Fruit fly (Drosophila melanogaster): ENCODE results near the gene tctn.

The tctn gene

DNA sequence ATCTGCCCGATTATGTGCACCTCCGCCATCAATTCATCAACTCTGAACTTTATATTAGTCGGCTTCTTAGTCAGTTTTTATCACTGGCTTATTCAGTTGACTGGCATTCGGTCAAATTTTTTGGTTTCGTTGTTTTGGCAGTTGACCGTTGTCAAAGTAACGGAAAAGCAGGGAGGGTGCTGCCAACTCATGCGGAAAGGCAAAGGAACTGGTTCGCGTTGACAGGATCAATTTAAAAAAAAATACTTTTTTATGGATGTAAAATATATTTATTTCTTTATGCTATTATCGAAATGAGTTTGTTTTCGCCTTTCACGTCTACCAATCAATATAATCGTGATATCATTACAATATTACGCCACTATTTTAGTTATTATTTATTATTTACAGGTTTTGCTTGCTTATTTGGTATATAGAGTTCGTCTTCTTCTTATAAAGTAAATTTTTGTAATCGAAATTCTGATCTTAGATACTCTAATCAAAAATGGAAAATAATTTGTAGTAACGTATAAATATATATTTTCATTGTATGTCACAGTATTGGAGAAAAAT lies at the start of gene tctn, which contains the start of the genes B9d2 and CG9222:
Gene tctn, minus strand, starts transcription at position 130 of the 552 bp plus-strand sequence.
Gene B9d2, minus strand, starts transcription at position 130 of the 552 bp plus-strand sequence.
Gene CG9222, plus strand, starts transcription at position 502 of the 552 bp plus-strand sequence.
- no peak for TF ChIP-seq CG9948 (tag; optimal IDR thresholded peaks at IDR 0.05)
- no peak for TF ChIP-seq CG34367 (tag; optimal IDR thresholded peaks at IDR 0.05)
- no peak for TF ChIP-seq CG17806 (tag; optimal IDR thresholded peaks at IDR 0.05)
- no peak for TF ChIP-seq Pif1A (GFP tag; optimal IDR thresholded peaks at IDR 0.05)
- no peak for TF ChIP-seq CG10348 (GFP tag; IDR thresholded peaks at IDR 0.05)
- TF ChIP-seq fd96Ca (GFP tag; IDR thresholded peaks at IDR 0.05) = no peak
- no peak for TF ChIP-seq Ets98B (GFP tag; IDR thresholded peaks at IDR 0.05)
- no peak for TF ChIP-seq EcR (GFP tag; optimal IDR thresholded peaks at IDR 0.05)
- TF ChIP-seq Snoo (tag; optimal IDR thresholded peaks at IDR 0.05) = no peak

DNA sequence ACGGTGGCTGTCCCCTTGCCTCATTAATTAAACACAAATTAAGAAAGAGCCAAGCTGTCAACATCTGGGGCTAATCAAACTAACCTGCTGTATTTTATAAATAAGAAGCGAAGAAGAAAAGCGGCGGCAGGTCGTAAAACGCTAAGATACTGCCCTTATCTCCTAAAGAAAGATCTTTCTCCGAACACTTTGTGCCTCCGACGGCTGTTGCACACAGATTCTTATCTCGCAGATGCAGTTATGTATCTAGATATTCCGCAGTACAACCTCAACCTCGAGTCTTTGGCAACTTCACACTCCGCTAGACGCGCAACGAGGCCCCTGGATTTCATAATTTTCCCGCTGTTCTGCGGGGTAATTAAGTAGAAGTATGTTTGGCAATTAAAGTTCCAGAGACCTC lies 49.5 kb upstream of the tctn start:
- TF ChIP-seq Pif1B (GFP tag; optimal IDR thresholded peaks at IDR 0.05) = no peak
- TF ChIP-seq CG8159 (tag; optimal IDR thresholded peaks at IDR 0.05) = no peak
- TF ChIP-seq D1 (tag; optimal IDR thresholded peaks at IDR 0.05) = no peak
- no peak for TF ChIP-seq CG9948 (tag; optimal IDR thresholded peaks at IDR 0.05)
- no peak for TF ChIP-seq Ets98B (GFP tag; IDR thresholded peaks at IDR 0.05)
- TF ChIP-seq CG17806 (tag; optimal IDR thresholded peaks at IDR 0.05) = no peak
- no peak for TF ChIP-seq CG14655 (GFP tag; optimal IDR thresholded peaks at IDR 0.05)

DNA sequence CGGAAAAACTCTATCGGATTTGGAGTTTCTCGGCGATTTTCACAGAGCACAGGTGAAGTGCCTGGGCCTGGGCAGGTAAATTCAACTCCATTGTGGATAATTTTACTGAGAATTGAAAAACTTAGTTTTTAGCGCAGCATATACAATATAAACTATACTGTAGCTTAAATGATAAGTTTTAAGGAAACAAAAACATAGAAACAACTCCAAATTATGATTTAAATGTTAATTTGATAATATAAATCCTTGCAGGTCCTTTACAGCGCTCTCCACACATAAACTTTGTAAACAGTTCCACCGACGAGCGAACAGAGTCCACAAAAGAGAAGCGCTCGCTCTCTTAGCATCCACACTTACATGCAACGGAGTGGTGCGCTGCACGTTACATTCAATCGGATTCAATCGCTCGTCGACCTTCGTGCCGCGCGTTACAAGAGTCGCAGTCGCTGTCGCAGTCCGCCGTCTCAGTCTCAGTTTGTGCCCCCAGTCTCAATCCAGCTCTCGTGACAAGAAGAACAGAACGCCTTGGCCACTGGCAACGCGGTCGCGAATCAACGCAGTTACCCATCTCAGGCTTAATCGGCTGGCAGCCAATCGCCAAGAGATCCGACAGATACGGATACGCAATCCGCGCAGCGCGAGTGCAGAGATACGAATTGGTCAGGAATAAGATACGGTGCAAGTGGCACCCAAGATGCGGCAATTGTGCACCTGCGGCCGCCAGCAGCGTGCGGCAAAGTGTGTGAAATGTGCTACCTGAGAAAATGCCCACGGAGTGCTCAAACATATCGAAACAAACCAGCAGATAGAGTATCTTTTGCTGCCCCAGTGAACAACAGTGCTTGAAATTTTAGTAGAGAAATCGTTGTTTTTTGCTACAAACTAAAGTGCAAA lies 48.5 kb upstream of the tctn start, which contains the start of gene smal:
Gene smal, plus strand, starts transcription at position 394 of the 894 bp plus-strand sequence.
- TF ChIP-seq EcR (GFP tag; optimal IDR thresholded peaks at IDR 0.05) (peak; percentile 7), Snoo (tag; optimal IDR thresholded peaks at IDR 0.05) (peak; percentile 11), D1 (tag; optimal IDR thresholded peaks at IDR 0.05) (peak; percentile 4), CG34367 (tag; optimal IDR thresholded peaks at IDR 0.05) (no peak), Ets98B (GFP tag; IDR thresholded peaks at IDR 0.05) (peak; percentile 16; the same call in 1 of the 2 replicates), CG9948 (tag; optimal IDR thresholded peaks at IDR 0.05) (no peak), Pif1B (GFP tag; optimal IDR thresholded peaks at IDR 0.05) (peak; percentile 13), CG14655 (GFP tag; optimal IDR thresholded peaks at IDR 0.05) (peak; percentile 13), CG32121 (GFP tag; IDR thresholded peaks at IDR 0.05) (peak; percentile 48; the same call in 1 of the 2 replicates), CG13204 (GFP tag; optimal IDR thresholded peaks at IDR 0.05) (peak; percentile 27), Pif1A (GFP tag; optimal IDR thresholded peaks at IDR 0.05) (no peak), CG4496 (GFP tag; IDR thresholded peaks at IDR 0.05) (peak; percentile 71; the same call in 2 of the 3 replicates), CG10348 (GFP tag; IDR thresholded peaks at IDR 0.05) (no peak), CG12605 (GFP tag; IDR thresholded peaks at IDR 0.05) (peak; percentile 69), fd96Ca (GFP tag; IDR thresholded peaks at IDR 0.05) (no peak), CG8159 (tag; optimal IDR thresholded peaks at IDR 0.05) (no peak)

DNA sequence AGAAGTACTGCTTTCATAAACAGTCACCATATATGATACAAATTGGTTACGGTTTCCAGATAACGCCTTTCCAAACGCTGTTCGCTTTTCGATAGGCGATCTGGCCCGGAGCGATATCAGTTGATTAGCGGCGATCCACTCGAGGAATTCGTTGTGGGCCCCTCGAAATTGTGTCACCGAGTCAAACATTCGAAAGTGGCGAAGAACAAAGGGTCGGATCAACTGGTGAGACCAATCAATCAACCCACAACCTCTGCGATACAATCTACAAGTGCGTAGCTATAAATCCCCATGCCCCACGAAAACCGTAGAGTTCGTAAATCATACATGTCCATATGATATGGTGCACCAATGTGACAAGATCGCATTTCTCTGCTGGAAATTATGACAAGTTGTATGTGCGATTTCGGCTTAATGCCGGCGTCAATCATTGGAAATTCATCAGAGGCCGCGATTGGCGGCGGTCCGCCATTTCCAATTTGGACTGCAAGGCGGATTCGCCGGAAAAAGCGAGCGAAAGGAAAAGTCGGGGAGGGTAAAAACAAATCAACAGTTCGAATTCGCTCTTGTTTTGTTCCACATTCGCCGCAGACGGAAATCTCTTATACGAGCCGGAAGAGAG lies 47.8 kb upstream of the tctn start:
- TF ChIP-seq D1 (tag; optimal IDR thresholded peaks at IDR 0.05) (no peak), CG8159 (tag; optimal IDR thresholded peaks at IDR 0.05) (no peak)

DNA sequence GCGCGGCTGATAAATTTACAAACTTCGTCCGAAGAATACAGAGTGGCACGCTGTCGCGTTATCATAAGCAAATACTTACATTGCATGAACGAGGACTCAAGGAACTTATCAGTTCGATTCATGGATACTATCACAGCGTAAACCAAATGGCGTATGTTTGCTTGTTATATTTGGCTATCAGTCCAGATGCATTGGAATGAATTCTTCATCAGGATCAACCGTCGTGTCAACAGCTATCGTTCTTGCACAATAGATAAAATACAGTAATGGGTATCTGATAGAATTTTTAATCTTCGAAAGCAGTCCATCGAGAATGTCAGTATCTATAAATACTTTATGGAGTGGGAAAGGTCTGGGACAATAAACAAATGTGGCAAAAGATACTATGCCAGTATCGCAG lies 46.7 kb upstream of the tctn start:
- no peak for TF ChIP-seq Ets98B (GFP tag; IDR thresholded peaks at IDR 0.05)

DNA sequence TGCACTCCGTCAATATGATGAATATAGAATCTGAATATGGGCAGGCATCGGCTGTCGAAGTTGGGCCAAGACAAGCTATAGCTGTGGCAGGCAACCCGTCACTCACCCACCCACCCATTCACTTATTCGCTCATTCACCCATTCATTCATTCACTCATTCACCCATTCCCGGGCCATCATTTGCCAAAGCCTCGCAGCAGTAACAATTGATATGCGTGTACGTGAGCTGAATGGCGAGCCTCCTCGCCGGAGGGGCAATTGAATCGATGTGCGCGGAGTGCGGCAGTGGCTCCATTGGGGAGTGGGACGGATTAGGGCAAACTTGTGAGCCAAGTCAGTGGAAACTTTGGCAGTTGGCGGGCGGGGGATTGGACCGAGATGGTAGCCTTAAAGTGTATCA lies 46.0 kb upstream of the tctn start:
- TF ChIP-seq Pif1A (GFP tag; optimal IDR thresholded peaks at IDR 0.05) (no peak), D1 (tag; optimal IDR thresholded peaks at IDR 0.05) (no peak), CG13204 (GFP tag; optimal IDR thresholded peaks at IDR 0.05) (no peak), CG8159 (tag; optimal IDR thresholded peaks at IDR 0.05) (no peak), CG14655 (GFP tag; optimal IDR thresholded peaks at IDR 0.05) (no peak), CG12605 (GFP tag; IDR thresholded peaks at IDR 0.05) (no peak), CG34367 (tag; optimal IDR thresholded peaks at IDR 0.05) (no peak), CG8301 (tag; optimal IDR thresholded peaks at IDR 0.05) (no peak)

DNA sequence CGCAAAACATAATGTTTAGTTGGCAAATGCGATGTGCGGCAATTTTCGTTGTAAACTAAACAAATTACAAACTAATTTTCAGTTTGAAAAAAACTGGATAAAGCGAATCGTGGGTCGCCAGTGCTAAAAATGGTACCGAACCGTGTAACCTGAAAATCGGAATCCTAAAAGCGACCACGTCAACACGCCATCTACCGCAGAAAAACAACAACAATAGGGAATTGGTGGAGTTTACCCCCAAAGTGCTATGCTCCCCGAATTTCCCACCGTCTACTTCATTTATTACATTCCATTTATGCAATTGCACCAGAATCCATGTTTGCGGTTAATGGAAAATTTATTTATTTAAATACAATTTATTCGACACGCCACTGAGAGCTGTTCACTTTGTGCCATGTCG lies 42.5 kb upstream of the tctn start:
- TF ChIP-seq CG17806 (tag; optimal IDR thresholded peaks at IDR 0.05) = no peak
- TF ChIP-seq CG13204 (GFP tag; optimal IDR thresholded peaks at IDR 0.05) = no peak
- TF ChIP-seq CG12605 (GFP tag; IDR thresholded peaks at IDR 0.05) = no peak
- no peak for TF ChIP-seq CG8159 (tag; optimal IDR thresholded peaks at IDR 0.05)
- no peak for TF ChIP-seq Pif1A (GFP tag; optimal IDR thresholded peaks at IDR 0.05)
- no peak for TF ChIP-seq Pif1B (GFP tag; optimal IDR thresholded peaks at IDR 0.05)
- no peak for TF ChIP-seq CG9948 (tag; optimal IDR thresholded peaks at IDR 0.05)
- no peak for TF ChIP-seq Snoo (tag; optimal IDR thresholded peaks at IDR 0.05)
- no peak for TF ChIP-seq rn (GFP tag; IDR thresholded peaks at IDR 0.05)
- no peak for TF ChIP-seq CG14655 (GFP tag; optimal IDR thresholded peaks at IDR 0.05)
- TF ChIP-seq D1 (tag; optimal IDR thresholded peaks at IDR 0.05) = no peak
